Fruit fly (Drosophila melanogaster): ENCODE measurements around the gene Or67d.

The Or67d gene

dm6 chr3L:10272904-10273303 is at the start of gene Or67d:
Or67d (plus strand) TSS chr3L:10273204.
- TF ChIP-seq fkh (GFP tag; optimal IDR thresholded peaks at IDR 0.05) = no peak
- TF ChIP-seq CG11294 (GFP tag; IDR thresholded peaks at IDR 0.05) = no peak
- no peak for TF ChIP-seq CG1621 (tag; optimal IDR thresholded peaks at IDR 0.05)
- no peak for TF ChIP-seq CG8319 (GFP tag; optimal IDR thresholded peaks at IDR 0.05)
- no peak for TF ChIP-seq CG32006 (GFP tag; optimal IDR thresholded peaks at IDR 0.05)
- no peak for TF ChIP-seq CG10631 (GFP tag; optimal IDR thresholded peaks at IDR 0.05)
- no peak for TF ChIP-seq lz (GFP tag; optimal IDR thresholded peaks at IDR 0.05)
- no peak for TF ChIP-seq Eip93F (GFP tag; optimal IDR thresholded peaks at IDR 0.05)
- no peak for TF ChIP-seq CG11902 (GFP tag; optimal IDR thresholded peaks at IDR 0.05)
- TF ChIP-seq CG6276 (GFP tag; optimal IDR thresholded peaks at IDR 0.05) = no peak
- no peak for TF ChIP-seq CG15336 (GFP tag; IDR thresholded peaks at IDR 0.05)
- TF ChIP-seq CG7368 (GFP tag; optimal IDR thresholded peaks at IDR 0.05) = no peak
- no peak for TF ChIP-seq CG9139 (GFP tag; optimal IDR thresholded peaks at IDR 0.05)

- peak; percentile 96 for TF ChIP-seq svp (GFP tag)
- TF ChIP-seq Met (GFP tag; optimal IDR thresholded peaks at IDR 0.05) = no peak
- TF ChIP-seq vri (GFP tag; optimal IDR thresholded peaks at IDR 0.05) = peak; percentile 88
- peak; percentile 63 for TF ChIP-seq fkh (GFP tag; optimal IDR thresholded peaks at IDR 0.05)
Measured at dm6 chr3L:10223397-10223796, 49.6 kb upstream of the Or67d start.

dm6 chr3L:10224470-10225213 is 48.4 kb upstream of the Or67d start:
- TF ChIP-seq CG10631 (GFP tag; optimal IDR thresholded peaks at IDR 0.05) (peak; percentile 19), CG1621 (tag; optimal IDR thresholded peaks at IDR 0.05) (peak; percentile 3), Gug (GFP tag; IDR thresholded peaks at IDR 0.05) (no peak), Met (GFP tag; optimal IDR thresholded peaks at IDR 0.05) (no peak), Sox102F (GFP tag; optimal IDR thresholded peaks at IDR 0.05) (peak; percentile 55), CG8632 (GFP tag; optimal IDR thresholded peaks at IDR 0.05) (peak; percentile 0), CG31627 (GFP tag; optimal IDR thresholded peaks at IDR 0.05) (peak; percentile 20), fd85E (GFP tag; optimal IDR thresholded peaks at IDR 0.05) (no peak), CG4318 (GFP tag; optimal IDR thresholded peaks at IDR 0.05) (no peak), Ets96B (tag; optimal IDR thresholded peaks at IDR 0.05) (no peak), salr (GFP tag; optimal IDR thresholded peaks at IDR 0.05) (no peak), Hr39 (GFP tag; optimal IDR thresholded peaks at IDR 0.05) (peak; percentile 31), lz (GFP tag; optimal IDR thresholded peaks at IDR 0.05) (peak; percentile 13), CG34406 (GFP tag; optimal IDR thresholded peaks at IDR 0.05) (peak; percentile 4), CG15336 (GFP tag; IDR thresholded peaks at IDR 0.05) (peak; percentile 56), net (GFP tag; optimal IDR thresholded peaks at IDR 0.05) (peak; percentile 2), esn (GFP tag; optimal IDR thresholded peaks at IDR 0.05) (peak; percentile 18), CG6792 (GFP tag; optimal IDR thresholded peaks at IDR 0.05) (peak; percentile 11), CG8119 (GFP tag; IDR thresholded peaks at IDR 0.05) (0 out of 3 replicates have a peak, but pooled peaks have one; percentile 37), svp (GFP tag) (peak; percentile 6), CG16779 (tag; optimal IDR thresholded peaks at IDR 0.05) (no peak), achi (GFP tag; optimal IDR thresholded peaks at IDR 0.05) (peak; percentile 16), acj6 (GFP tag; optimal IDR thresholded peaks at IDR 0.05) (no peak), CG3919 (GFP tag; optimal IDR thresholded peaks at IDR 0.05) (peak; percentile 26), CG8319 (GFP tag; optimal IDR thresholded peaks at IDR 0.05) (no peak), dsx (GFP tag; optimal IDR thresholded peaks at IDR 0.05; ENCODE audit: poor library complexity, severe bottlenecking) (peak; percentile 77), CG10669 (GFP tag; optimal IDR thresholded peaks at IDR 0.05) (peak; percentile 58), Sox14 (GFP tag; optimal IDR thresholded peaks at IDR 0.05) (peak; percentile 17), Eip78C (GFP tag) (peak; percentile 70), cyc (GFP tag; optimal IDR thresholded peaks at IDR 0.05) (peak; percentile 21)

All from whole organism, prepupa.